Fruit fly (Drosophila melanogaster) whole organism, pupa: ENCODE results near the gene ATPsynGL.
"Not testable (repeated sequence)": the region's sequence is repeated elsewhere in the genome, so short reads cannot be mapped to it uniquely, and the experiment has no call there.

ENCODE experiments used
- CG10348 ChIP-seq: fragments of 200-800 bp; sonication (Bioruptor generic); IDR thresholded peaks from 2 replicates; pipeline ENCODE4 v1.3.6; 2022; ENCODE audit warnings: missing biosample characterization, missing genetic modification characterization
- CG12605 ChIP-seq: fragments of 200-800 bp; sonication (Bioruptor generic); IDR thresholded peaks from 2 replicates; pipeline ENCODE4 v1.3.6; 2022; ENCODE audit warnings: missing biosample characterization, missing genetic modification characterization
- CG14655 ChIP-seq: fragments of 200-800 bp; sonication (Bioruptor generic); optimal IDR thresholded peaks from 3 replicates; lab custom pipeline; 2017; ENCODE audit warnings: mild to moderate bottlenecking, missing biosample characterization, missing genetic modification reagents, missing genetic modification characterization
- CG15710 ChIP-seq: fragments of 200-800 bp; sonication (Bioruptor generic); optimal IDR thresholded peaks from 2 replicates; lab custom pipeline; 2018; ENCODE audit warnings: missing biosample characterization, mild to moderate bottlenecking, missing genetic modification characterization, moderate library complexity
- CG17806 ChIP-seq: fragments of 200-800 bp; sonication (Bioruptor generic); optimal IDR thresholded peaks from 2 replicates; lab custom pipeline; 2018; ENCODE audit warnings: missing biosample characterization, mild to moderate bottlenecking, missing genetic modification characterization, moderate library complexity
- CG32121 ChIP-seq: fragments of 200-800 bp; sonication (Bioruptor generic); IDR thresholded peaks from 2 replicates; pipeline ENCODE4 v1.3.6; 2022; ENCODE audit warnings: missing biosample characterization, missing genetic modification characterization
- CG34367 ChIP-seq: fragments of 200-800 bp; sonication (Bioruptor generic); optimal IDR thresholded peaks from 2 replicates; lab custom pipeline; 2018; ENCODE audit warnings: missing biosample characterization, mild to moderate bottlenecking, missing genetic modification characterization
- CG4496 ChIP-seq: fragments of 200-800 bp; sonication (Bioruptor generic); IDR thresholded peaks from 3 replicates; pipeline ENCODE4 v1.3.6; 2022; ENCODE audit warnings: missing biosample characterization, missing genetic modification characterization
- CG8301 ChIP-seq: fragments of 200-800 bp; sonication (Bioruptor generic); optimal IDR thresholded peaks from 2 replicates; lab custom pipeline; 2018; ENCODE audit warnings: missing biosample characterization, mild to moderate bottlenecking, missing genetic modification characterization
- CG9948 ChIP-seq: fragments of 200-800 bp; sonication (Bioruptor generic); optimal IDR thresholded peaks from 2 replicates; lab custom pipeline; 2018; ENCODE audit warnings: missing biosample characterization, mild to moderate bottlenecking, missing genetic modification characterization, moderate library complexity
- D1 ChIP-seq: fragments of 200-800 bp; sonication (Bioruptor generic); optimal IDR thresholded peaks from 2 replicates; lab custom pipeline; 2018; ENCODE audit warnings: missing biosample characterization, mild to moderate bottlenecking, missing genetic modification characterization, moderate library complexity
- EcR ChIP-seq: fragments of 200-800 bp; sonication (Bioruptor generic); optimal IDR thresholded peaks from 3 replicates; lab custom pipeline; 2019; ENCODE audit warnings: missing biosample characterization, missing genetic modification characterization, mild to moderate bottlenecking, moderate library complexity, missing genetic modification reagents
- Ets98B ChIP-seq: fragments of 200-800 bp; sonication (Bioruptor generic); IDR thresholded peaks from 2 replicates; pipeline ENCODE4 v1.3.6; 2022; ENCODE audit warnings: missing biosample characterization, missing genetic modification characterization
- Pif1A ChIP-seq: fragments of 200-800 bp; sonication (Bioruptor generic); optimal IDR thresholded peaks from 3 replicates; lab custom pipeline; 2016; ENCODE audit warnings: missing biosample characterization, missing genetic modification characterization
- Pif1B ChIP-seq: fragments of 200-800 bp; sonication (Bioruptor generic); optimal IDR thresholded peaks from 3 replicates; lab custom pipeline; 2016; ENCODE audit warnings: missing biosample characterization, missing genetic modification characterization
- Snoo ChIP-seq: fragments of 200-800 bp; sonication (Bioruptor generic); optimal IDR thresholded peaks from 3 replicates; lab custom pipeline; 2017; ENCODE audit warnings: missing biosample characterization, mild to moderate bottlenecking, missing genetic modification characterization, inconsistent platforms
- fd96Ca ChIP-seq: fragments of 200-800 bp; sonication (Bioruptor generic); IDR thresholded peaks from 3 replicates; pipeline ENCODE4 v1.3.6; 2022; ENCODE audit warnings: missing biosample characterization, missing genetic modification characterization
- rn ChIP-seq: fragments of 200-800 bp; sonication (Bioruptor generic); IDR thresholded peaks from 2 replicates; pipeline ENCODE4 v1.3.6; 2022; ENCODE audit warnings: missing biosample characterization, missing genetic modification characterization

The ATPsynGL gene

DNA sequence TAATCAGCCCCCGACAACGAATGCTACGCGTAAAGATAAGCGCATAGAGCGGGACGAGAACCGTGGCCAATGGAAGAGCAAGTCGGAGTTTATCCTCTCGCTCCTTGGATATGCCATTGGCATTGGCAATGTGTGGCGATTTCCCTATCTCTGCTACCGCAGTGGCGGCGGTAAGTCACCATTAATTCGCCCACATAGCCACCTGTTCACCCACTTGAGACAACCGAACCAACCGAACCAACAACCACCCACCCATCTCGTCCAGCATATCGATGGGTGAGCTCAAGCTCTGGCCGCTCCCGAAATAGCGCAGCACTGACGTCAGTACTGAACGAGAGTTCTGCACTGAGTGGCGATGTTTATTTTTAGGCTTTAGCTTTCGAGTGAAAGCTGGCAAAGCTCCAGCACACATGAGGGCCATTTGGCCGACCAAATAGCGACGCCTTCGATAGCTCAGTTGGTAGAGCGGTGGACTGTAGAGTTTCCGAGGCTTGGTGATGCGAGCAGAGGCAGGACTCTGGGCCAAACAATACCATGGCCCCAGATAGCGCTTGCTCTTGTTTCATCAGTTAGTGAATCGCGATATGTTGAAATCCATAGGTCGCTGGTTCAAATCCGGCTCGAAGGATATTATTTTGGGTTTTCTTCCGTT, 35.9 kb upstream of the ATPsynGL start:
- TF ChIP-seq Ets98B (GFP tag; lab: Robert Waterston, UW) = no peak
- TF ChIP-seq CG17806 (tag; lab: Kevin White, UChicago) = no peak
- 0 out of 3 replicates have a peak, but pooled peaks have one; percentile 18 for TF ChIP-seq CG4496 (GFP tag; lab: Robert Waterston, UW)
- TF ChIP-seq CG15710 (tag; lab: Kevin White, UChicago) = no peak
- TF ChIP-seq CG8301 (tag; lab: Kevin White, UChicago) = no peak

DNA sequence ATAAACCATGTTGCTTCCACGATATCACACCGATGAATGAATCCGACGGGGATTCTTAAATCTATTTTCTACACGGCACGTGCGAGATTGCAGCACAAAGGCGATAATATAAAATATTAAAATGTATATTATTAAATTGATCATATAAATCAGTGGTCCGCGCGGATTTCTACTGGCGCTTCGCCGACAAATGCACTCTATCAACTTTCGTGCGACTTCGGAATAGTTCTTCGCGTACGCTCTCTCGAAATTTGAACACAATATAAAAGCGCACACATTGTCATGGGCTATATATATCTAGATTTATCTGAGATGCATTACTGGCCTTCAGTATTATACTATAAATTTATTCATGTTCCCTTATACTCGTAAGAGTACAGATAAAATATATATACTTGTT, 30.5 kb upstream of the ATPsynGL start, which contains the start of gene CG33296:
Gene CG33296 (minus strand): TSS at position 101 of the 400 bp plus-strand sequence.
- TF ChIP-seq fd96Ca (no peak), CG10348 (GFP tag; lab: Robert Waterston, UW) (no peak), D1 (tag; lab: Kevin White, UChicago) (no peak), Snoo (tag; lab: Kevin White, UChicago) (no peak), Pif1B (no peak), CG4496 (GFP tag; lab: Robert Waterston, UW) (no peak), CG32121 (GFP tag; lab: Robert Waterston, UW) (no peak), CG14655 (GFP tag; lab: Kevin White, UChicago) (no peak), Ets98B (GFP tag; lab: Robert Waterston, UW) (no peak), EcR (no peak), Pif1A (no peak), CG8301 (tag; lab: Kevin White, UChicago) (no peak), rn (GFP tag; lab: Robert Waterston, UW) (no peak), CG34367 (tag; lab: Kevin White, UChicago) (no peak), CG12605 (no peak)

DNA sequence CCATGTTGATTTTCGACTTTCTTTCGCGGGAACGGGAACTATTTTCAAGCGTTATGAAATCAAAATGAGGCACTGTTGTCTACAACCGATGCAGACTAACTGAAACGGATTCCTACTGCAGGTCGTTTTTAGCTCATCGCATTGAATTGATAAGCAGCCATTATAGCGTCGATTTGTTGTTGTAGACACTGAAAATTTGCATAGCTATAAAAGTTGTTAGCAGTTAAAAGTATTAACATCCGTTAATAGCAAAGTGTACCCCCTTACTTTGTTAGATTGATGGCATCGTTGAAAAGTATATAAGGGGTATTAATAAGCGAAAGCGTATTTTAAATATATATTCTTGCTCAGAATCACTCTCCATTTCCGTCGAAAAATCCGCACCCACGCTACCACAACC, 27.7 kb upstream of the ATPsynGL start, which contains the start of gene CG13793:
Gene CG13793 (minus strand): TSS at position 101 of the 400 bp plus-strand sequence.
- TF ChIP-seq CG32121 (GFP tag; lab: Robert Waterston, UW) = no peak
- no peak for TF ChIP-seq CG17806 (tag; lab: Kevin White, UChicago)
- no peak for TF ChIP-seq EcR

DNA sequence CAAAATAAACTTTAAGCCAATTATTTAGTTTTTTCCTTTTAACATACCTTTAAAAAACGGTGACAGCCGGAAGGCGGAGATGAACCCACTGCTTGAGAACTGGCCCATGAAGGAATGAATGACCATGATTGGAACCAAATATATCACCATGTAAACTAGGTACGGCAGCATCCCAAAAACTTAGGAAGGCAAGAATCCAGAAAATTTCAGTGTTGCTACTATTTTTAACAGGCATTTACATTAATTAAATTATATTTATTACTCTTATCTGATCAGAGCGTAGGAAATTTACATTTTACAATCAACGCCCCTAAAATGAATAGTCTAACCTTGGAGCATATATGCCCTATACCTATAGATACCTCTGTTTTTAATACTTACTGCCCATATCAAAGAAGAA, 25.0 kb upstream of the ATPsynGL start:
- no peak for TF ChIP-seq CG9948
- no peak for TF ChIP-seq CG34367 (tag; lab: Kevin White, UChicago)

DNA sequence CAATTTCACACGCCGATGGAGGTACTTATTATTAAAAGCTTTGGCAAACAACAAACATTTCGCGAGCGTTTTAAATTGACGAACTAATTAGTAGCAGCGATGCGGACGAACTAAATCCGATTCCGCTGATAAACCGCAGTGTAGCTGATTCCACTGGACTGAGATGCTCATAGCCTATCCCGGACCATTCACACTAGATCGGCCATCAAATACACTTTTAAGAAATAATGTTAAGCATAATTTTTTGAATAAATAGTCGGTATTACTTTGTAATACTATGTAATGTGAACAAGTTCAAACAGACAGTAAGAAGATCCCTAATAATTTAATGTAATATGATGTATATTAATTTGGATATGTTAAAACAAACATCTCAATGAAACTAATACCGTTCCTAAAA, 24.4 kb upstream of the ATPsynGL start, which contains the start of gene CG13794:
Gene CG13794 (minus strand): TSS at position 101 of the 400 bp plus-strand sequence.
- TF ChIP-seq Pif1A = no peak
- TF ChIP-seq CG4496 (GFP tag; lab: Robert Waterston, UW) = no peak
- TF ChIP-seq CG32121 (GFP tag; lab: Robert Waterston, UW) = no peak
- TF ChIP-seq Ets98B (GFP tag; lab: Robert Waterston, UW) = no peak

- TF ChIP-seq CG17806 (tag; lab: Kevin White, UChicago) (no peak), CG14655 (GFP tag; lab: Kevin White, UChicago) (peak; percentile 17)
Observed at dm6 chr2L:7726268-7726997, 20.6 kb upstream of the ATPsynGL start, which contains the start of gene CG13795. CG13795 (minus strand) TSS chr2L:7726298.

DNA sequence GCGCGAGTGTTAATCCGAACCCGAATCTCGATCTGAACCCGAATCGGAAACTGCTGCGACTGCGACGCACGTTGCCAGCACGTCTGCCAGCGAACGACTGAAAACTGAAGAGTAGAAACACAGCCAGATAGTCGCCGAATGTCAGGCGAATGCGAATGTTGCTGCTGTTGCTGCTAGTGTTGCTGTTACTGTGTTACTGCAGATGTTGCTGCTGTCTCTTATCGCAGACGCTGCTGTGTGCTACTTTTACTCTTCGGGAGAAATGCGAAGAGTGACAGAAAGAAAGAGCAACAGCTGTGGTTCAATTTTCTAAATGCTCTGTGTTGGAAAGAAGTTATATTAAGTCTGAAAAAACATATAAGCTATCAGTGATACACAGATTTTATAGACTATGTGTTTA, 14.5 kb upstream of the ATPsynGL start, which contains the start of gene CG13796:
Gene CG13796 (minus strand): TSS at position 101 of the 400 bp plus-strand sequence.
- TF ChIP-seq CG14655 (GFP tag; lab: Kevin White, UChicago); fd96Ca; CG34367 (tag; lab: Kevin White, UChicago): not testable (repeated sequence)

- not testable (repeated sequence) for TF ChIP-seq CG17806 (tag; lab: Kevin White, UChicago); CG9948; CG32121 (GFP tag; lab: Robert Waterston, UW)
Observed at dm6 chr2L:7738709-7739108, 8.4 kb upstream of the ATPsynGL start, which contains the start of gene CG31904. CG31904 (minus strand) TSS chr2L:7738809.

DNA sequence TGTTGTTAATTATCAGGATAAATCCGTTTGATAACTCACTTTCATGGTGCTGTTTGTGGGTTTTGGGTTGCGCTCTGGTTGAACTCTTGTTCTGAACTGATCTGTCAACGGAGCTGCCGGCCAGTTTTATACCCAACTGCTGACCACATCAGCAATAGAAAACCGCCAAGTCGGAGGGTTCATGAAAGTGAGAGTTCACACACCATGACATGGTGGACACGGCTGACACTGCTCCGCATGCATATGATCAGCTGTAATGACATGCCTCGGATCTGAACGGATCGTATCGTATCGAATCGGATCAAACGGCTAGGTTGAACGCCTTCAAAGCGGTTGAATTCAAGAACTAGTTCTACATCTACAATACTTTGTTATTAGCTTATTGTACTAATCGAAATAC, 5.6 kb upstream of the ATPsynGL start, which contains the start of gene Acp1:
Gene Acp1 (minus strand): TSS at position 101 of the 400 bp plus-strand sequence.
- no peak for TF ChIP-seq CG4496 (GFP tag; lab: Robert Waterston, UW)
- TF ChIP-seq CG32121 (GFP tag; lab: Robert Waterston, UW) = no peak
